Worm (Caenorhabditis elegans) whole organism, L1 larva: ENCODE measurements around the gene lec-1.

Source experiments
- ama-1 ChIP-seq: fragments of 150-350 bp; optimal IDR thresholded peaks from 2 replicates; lab custom pipeline; 2014
- elt-2 ChIP-seq: sonication (generic microtip); optimal IDR thresholded peaks from 2 replicates; lab custom pipeline; 2016; ENCODE audit warnings: missing genetic modification characterization, mild to moderate bottlenecking, inconsistent platforms, missing compliant biosample characterization, missing genetic modification reagents
- elt-3 ChIP-seq, 6 experiments: fragments of 150-350 bp in 1 of 6; sonication (generic microtip); optimal IDR thresholded peaks; 2 replicates each; lab custom pipeline; 2017 to 2018; ENCODE audit warnings: missing biosample characterization in 6 of 6, missing genetic modification characterization in 6 of 6, inconsistent platforms in 1 of 6
- fkh-10 ChIP-seq: sonication (generic microtip); optimal IDR thresholded peaks from 2 replicates; lab custom pipeline; 2017; ENCODE audit warnings: missing biosample characterization, missing genetic modification reagents, missing genetic modification characterization
- fos-1 ChIP-seq: fragments of 150-350 bp; optimal IDR thresholded peaks from 2 replicates; lab custom pipeline; 2014; ENCODE audit warnings: missing biosample characterization, missing genetic modification characterization
- lin-15B ChIP-seq: fragments of 150-350 bp; sonication (generic microtip); optimal IDR thresholded peaks from 3 replicates; lab custom pipeline; 2014; ENCODE audit warnings: missing biosample characterization, missing genetic modification characterization
- nhr-237 ChIP-seq: fragments of 150-350 bp; optimal IDR thresholded peaks from 2 replicates; lab custom pipeline; 2014; ENCODE audit warnings: missing biosample characterization, missing genetic modification characterization
- nhr-76 ChIP-seq: sonication (generic microtip); optimal IDR thresholded peaks from 2 replicates; lab custom pipeline; 2017; ENCODE audit warnings: missing biosample characterization, missing genetic modification characterization
- tbx-2 ChIP-seq: sonication (generic microtip); optimal IDR thresholded peaks from 2 replicates; lab custom pipeline; 2016; ENCODE audit warnings: missing genetic modification characterization, missing compliant biosample characterization
- tlp-1 ChIP-seq: fragments of 150-350 bp; optimal IDR thresholded peaks from 2 replicates; lab custom pipeline; 2014; ENCODE audit warnings: missing biosample characterization, missing genetic modification characterization
- unc-130 ChIP-seq: fragments of 150-350 bp; optimal IDR thresholded peaks from 2 replicates; lab custom pipeline; 2017; ENCODE audit warnings: missing biosample characterization, missing genetic modification characterization, inconsistent platforms
- unc-98 ChIP-seq: fragments of 200-800 bp; sonication (Bioruptor generic); IDR thresholded peaks from 2 replicates; pipeline ENCODE4 v1.3.6; 2022; ENCODE audit warnings: missing genetic modification characterization, missing compliant biosample characterization

ce11 chrII:13164062-13164461 lies 31.3 kb upstream of the lec-1 start:
- TF ChIP-seq elt-2 (tag; lab: Kevin White, UChicago) (no peak), ama-1 (lab: Kevin White, UChicago) (no peak), elt-3 (tag; optimal IDR thresholded peaks at IDR 0.05; lab: Kevin White, UChicago) (no peak), unc-98 (GFP tag; lab: Robert Waterston, UW) (no peak), tlp-1 (tag; lab: Kevin White, UChicago) (no peak), fkh-10 (GFP tag; lab: Kevin White, UChicago) (no peak), nhr-237 (tag; lab: Kevin White, UChicago) (no peak), tbx-2 (no peak), nhr-76 (no peak), unc-130 (tag; lab: Kevin White, UChicago) (no peak), fos-1 (tag; lab: Kevin White, UChicago) (no peak), lin-15B (tag; lab: Kevin White, UChicago) (no peak)
